Fruit fly (Drosophila melanogaster) whole organism, prepupa: ENCODE data around the gene Prm.

ENCODE experiments used
- CG10631 ChIP-seq: fragments of 200-800 bp; sonication (Bioruptor generic); optimal IDR thresholded peaks from 2 replicates; lab custom pipeline; 2016; ENCODE audit warnings: missing biosample characterization, missing genetic modification characterization
- CG10669 ChIP-seq: fragments of 200-800 bp; sonication (Bioruptor generic); optimal IDR thresholded peaks from 3 replicates; lab custom pipeline; 2018; ENCODE audit warnings: missing biosample characterization, mild to moderate bottlenecking, missing genetic modification characterization, moderate library complexity
- CG11902 ChIP-seq: fragments of 200-800 bp; sonication (Bioruptor generic); optimal IDR thresholded peaks from 3 replicates; lab custom pipeline; 2016; ENCODE audit warnings: missing biosample characterization, missing genetic modification characterization
- CG15336 ChIP-seq: fragments of 200-800 bp; sonication (Bioruptor generic); IDR thresholded peaks from 2 replicates; pipeline ENCODE4 v1.3.6; 2022; ENCODE audit warnings: missing biosample characterization, missing genetic modification characterization
- CG16779 ChIP-seq: fragments of 200-800 bp; sonication (Bioruptor generic); optimal IDR thresholded peaks from 3 replicates; lab custom pipeline; 2017; ENCODE audit warnings: missing biosample characterization, mild to moderate bottlenecking, missing genetic modification characterization
- CG3032 ChIP-seq: fragments of 200-800 bp; optimal IDR thresholded peaks from 2 replicates; lab custom pipeline; 2019; ENCODE audit warnings: missing biosample characterization, mild to moderate bottlenecking, missing genetic modification characterization, moderate library complexity
- CG31627 ChIP-seq: fragments of 200-800 bp; sonication (Bioruptor generic); optimal IDR thresholded peaks from 3 replicates; lab custom pipeline; 2016; ENCODE audit warnings: missing biosample characterization, missing genetic modification characterization
- CG32006 ChIP-seq: fragments of 200-800 bp; sonication (Bioruptor generic); optimal IDR thresholded peaks from 3 replicates; lab custom pipeline; 2017; ENCODE audit warnings: missing biosample characterization, mild to moderate bottlenecking, missing genetic modification characterization
- CG34406 ChIP-seq: fragments of 200-800 bp; sonication (Bioruptor generic); optimal IDR thresholded peaks from 3 replicates; lab custom pipeline; 2016; ENCODE audit warnings: missing biosample characterization, missing genetic modification characterization
- CG6163 ChIP-seq: fragments of 200-800 bp; sonication (Bioruptor generic); IDR thresholded peaks from 3 replicates; pipeline ENCODE4 v1.3.6; 2022; ENCODE audit warnings: missing biosample characterization, missing genetic modification characterization
- CG6276 ChIP-seq: fragments of 200-800 bp; sonication (Bioruptor generic); optimal IDR thresholded peaks from 2 replicates; lab custom pipeline; 2017; ENCODE audit warnings: missing biosample characterization, mild to moderate bottlenecking, missing genetic modification characterization
- CG6792 ChIP-seq: fragments of 200-800 bp; sonication (Bioruptor generic); optimal IDR thresholded peaks from 3 replicates; lab custom pipeline; 2016; ENCODE audit warnings: missing biosample characterization, missing genetic modification characterization
- CG7368 ChIP-seq: fragments of 200-800 bp; sonication (Bioruptor generic); optimal IDR thresholded peaks from 3 replicates; lab custom pipeline; 2016; ENCODE audit warnings: missing biosample characterization, missing genetic modification characterization
- CG8119 ChIP-seq: fragments of 200-800 bp; sonication (Bioruptor generic); IDR thresholded peaks from 3 replicates; pipeline ENCODE4 v1.3.6; 2022; ENCODE audit warnings: missing biosample characterization, missing genetic modification characterization
- CG8319 ChIP-seq: fragments of 200-800 bp; sonication (Bioruptor generic); optimal IDR thresholded peaks from 3 replicates; lab custom pipeline; 2016; ENCODE audit warnings: missing biosample characterization, missing genetic modification characterization
- CG8632 ChIP-seq: fragments of 200-800 bp; sonication (Bioruptor generic); optimal IDR thresholded peaks from 3 replicates; lab custom pipeline; 2016; ENCODE audit warnings: missing biosample characterization, missing genetic modification characterization
- CG9139 ChIP-seq: fragments of 200-800 bp; sonication (Bioruptor generic); optimal IDR thresholded peaks from 3 replicates; lab custom pipeline; 2017; ENCODE audit warnings: missing biosample characterization, mild to moderate bottlenecking, missing genetic modification characterization
- Eip75B ChIP-seq: fragments of 200-800 bp; sonication (Bioruptor generic); optimal IDR thresholded peaks from 3 replicates; lab custom pipeline; 2016; ENCODE audit warnings: missing biosample characterization, missing genetic modification characterization
- Eip78C ChIP-seq: fragments of 200-800 bp; sonication (Bioruptor generic); peaks from one replicate; lab custom pipeline; 2016; ENCODE audit warnings: missing biosample characterization, missing genetic modification characterization
- Eip93F ChIP-seq: fragments of 200-800 bp; sonication (Bioruptor generic); optimal IDR thresholded peaks from 2 replicates; lab custom pipeline; 2016; ENCODE audit warnings: missing biosample characterization, mild to moderate bottlenecking, missing genetic modification characterization
- Ets21C ChIP-seq: fragments of 200-800 bp; sonication (Bioruptor generic); optimal IDR thresholded peaks from 3 replicates; lab custom pipeline; 2016; ENCODE audit warnings: missing biosample characterization, missing genetic modification characterization
- Ets96B ChIP-seq: fragments of 200-800 bp; optimal IDR thresholded peaks from 2 replicates; lab custom pipeline; 2019; ENCODE audit warnings: missing biosample characterization, mild to moderate bottlenecking, missing genetic modification characterization, moderate library complexity
- Hr38 ChIP-seq: sonication (Bioruptor generic); optimal IDR thresholded peaks from 2 replicates; lab custom pipeline; 2016; ENCODE audit warnings: missing biosample characterization, missing genetic modification characterization
- Hr4 ChIP-seq: fragments of 200-800 bp; sonication (Bioruptor generic); optimal IDR thresholded peaks from 3 replicates; lab custom pipeline; 2016; ENCODE audit warnings: missing biosample characterization, missing genetic modification characterization
- Met ChIP-seq: fragments of 200-800 bp; sonication (Bioruptor generic); optimal IDR thresholded peaks from 3 replicates; lab custom pipeline; 2016; ENCODE audit warnings: missing biosample characterization, missing genetic modification characterization
- OdsH ChIP-seq: fragments of 200-800 bp; sonication (Bioruptor generic); optimal IDR thresholded peaks from 3 replicates; lab custom pipeline; 2016; ENCODE audit warnings: missing biosample characterization, missing genetic modification characterization
- Smox ChIP-seq: fragments of 200-800 bp; sonication (Bioruptor generic); optimal IDR thresholded peaks from 3 replicates; lab custom pipeline; 2016; ENCODE audit warnings: missing biosample characterization, missing genetic modification characterization
- Sox102F ChIP-seq: fragments of 200-800 bp; sonication (Bioruptor generic); optimal IDR thresholded peaks from 2 replicates; lab custom pipeline; 2016; ENCODE audit warnings: missing biosample characterization, mild to moderate bottlenecking, missing genetic modification characterization
- Sox15 ChIP-seq: fragments of 200-800 bp; sonication (Bioruptor generic); optimal IDR thresholded peaks from 3 replicates; lab custom pipeline; 2016; ENCODE audit warnings: missing biosample characterization, missing genetic modification characterization
- achi ChIP-seq: fragments of 200-800 bp; sonication (Bioruptor generic); optimal IDR thresholded peaks from 3 replicates; lab custom pipeline; 2016; ENCODE audit warnings: missing biosample characterization, missing genetic modification characterization
- acj6 ChIP-seq: fragments of 200-800 bp; sonication (Bioruptor generic); optimal IDR thresholded peaks from 3 replicates; lab custom pipeline; 2016; ENCODE audit warnings: missing biosample characterization, missing genetic modification characterization
- cyc ChIP-seq: fragments of 200-800 bp; sonication (Bioruptor generic); optimal IDR thresholded peaks from 3 replicates; lab custom pipeline; 2016; ENCODE audit warnings: missing biosample characterization, missing genetic modification characterization
- dac ChIP-seq: fragments of 200-800 bp; sonication (Bioruptor generic); optimal IDR thresholded peaks from 2 replicates; lab custom pipeline; 2017; ENCODE audit warnings: missing biosample characterization, mild to moderate bottlenecking, missing genetic modification characterization
- dsx ChIP-seq: fragments of 200-800 bp; optimal IDR thresholded peaks from 3 replicates; lab custom pipeline; 2019; ENCODE audit warnings: missing biosample characterization, mild to moderate bottlenecking, missing genetic modification characterization, moderate library complexity; ENCODE audit not compliant: poor library complexity, severe bottlenecking
- esn ChIP-seq: fragments of 200-800 bp; sonication (Bioruptor generic); optimal IDR thresholded peaks from 2 replicates; lab custom pipeline; 2016; ENCODE audit warnings: missing biosample characterization, mild to moderate bottlenecking, missing genetic modification characterization, moderate library complexity
- fd85E ChIP-seq: fragments of 200-800 bp; sonication (Bioruptor generic); optimal IDR thresholded peaks from 3 replicates; lab custom pipeline; 2016; ENCODE audit warnings: missing biosample characterization, missing genetic modification characterization
- lz ChIP-seq: fragments of 200-800 bp; sonication (Bioruptor generic); optimal IDR thresholded peaks from 3 replicates; lab custom pipeline; 2016; ENCODE audit warnings: missing biosample characterization, missing genetic modification characterization
- net ChIP-seq: fragments of 200-800 bp; sonication (Bioruptor generic); optimal IDR thresholded peaks from 3 replicates; lab custom pipeline; 2016; ENCODE audit warnings: missing biosample characterization, missing genetic modification characterization
- pdm3 ChIP-seq: fragments of 200-800 bp; sonication (Bioruptor generic); optimal IDR thresholded peaks from 3 replicates; lab custom pipeline; 2016; ENCODE audit warnings: missing biosample characterization, missing genetic modification characterization
- spab ChIP-seq: fragments of 200-800 bp; sonication (Bioruptor generic); optimal IDR thresholded peaks from 2 replicates; lab custom pipeline; 2017; ENCODE audit warnings: missing biosample characterization, mild to moderate bottlenecking, missing genetic modification characterization, missing genetic modification reagents
- ss ChIP-seq, 2 experiments: fragments of 200-800 bp; sonication (Bioruptor generic); optimal IDR thresholded peaks; 2 replicates in 1 of 2; 3 replicates in 1 of 2; lab custom pipeline; 2017 to 2018; ENCODE audit warnings: mild to moderate bottlenecking in 2 of 2, missing biosample characterization in 2 of 2, missing genetic modification characterization in 2 of 2, moderate library complexity in 1 of 2
- svp ChIP-seq: fragments of 200-800 bp; sonication (Bioruptor generic); peaks from one replicate; lab custom pipeline; 2016; ENCODE audit warnings: missing biosample characterization, missing genetic modification characterization
- topi ChIP-seq: fragments of 200-800 bp; sonication (Bioruptor generic); optimal IDR thresholded peaks from 3 replicates; lab custom pipeline; 2016; ENCODE audit warnings: missing biosample characterization, missing genetic modification characterization

The Prm gene

DNA sequence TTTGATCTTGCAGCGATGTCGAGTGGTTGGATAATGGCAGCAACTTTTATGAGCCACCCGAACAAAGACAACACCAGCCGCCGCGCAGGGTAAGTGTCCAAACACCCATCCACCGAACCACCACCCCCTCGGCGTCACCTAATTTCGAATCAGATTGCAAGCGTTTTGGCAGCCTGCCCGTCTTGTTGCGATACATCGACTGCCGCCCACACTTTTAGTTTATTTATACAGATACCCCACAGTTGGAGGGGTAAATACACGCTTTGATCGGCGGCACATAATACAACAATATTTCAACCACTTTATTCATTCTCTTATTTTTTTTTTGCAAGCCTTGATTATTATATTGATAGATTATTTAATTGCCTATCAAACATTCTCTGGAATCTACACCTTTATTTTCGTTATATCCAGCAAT is 17.9 kb upstream of the Prm start (continued):
- peak; percentile 42 for TF ChIP-seq lz (GFP tag; lab: Kevin White, UChicago)
- TF ChIP-seq CG3032 (tag; lab: Kevin White, UChicago): no peak
- TF ChIP-seq cyc (GFP tag; lab: Kevin White, UChicago): peak; percentile 27
- TF ChIP-seq dsx (GFP tag; lab: Kevin White, UChicago): no peak
- peak; percentile 59 for TF ChIP-seq CG34406 (GFP tag; lab: Kevin White, UChicago)
- TF ChIP-seq Eip78C: no peak
- no peak for TF ChIP-seq CG10669 (GFP tag; lab: Kevin White, UChicago)
- peak; percentile 61 for TF ChIP-seq Smox (GFP tag; lab: Kevin White, UChicago)
- peak; percentile 48 for TF ChIP-seq CG32006 (GFP tag; lab: Kevin White, UChicago)
- peak; percentile 58 for TF ChIP-seq achi (GFP tag; lab: Kevin White, UChicago)
- no peak for TF ChIP-seq Ets21C (GFP tag; lab: Kevin White, UChicago)
- TF ChIP-seq CG31627 (GFP tag; lab: Kevin White, UChicago): peak; percentile 62
- TF ChIP-seq fd85E: no peak
- peak; percentile 28 for TF ChIP-seq net (GFP tag; lab: Kevin White, UChicago)
- TF ChIP-seq OdsH (GFP tag; lab: Kevin White, UChicago): peak; percentile 48
- TF ChIP-seq CG10631 (GFP tag; lab: Kevin White, UChicago): no peak
- TF ChIP-seq Hr38: no peak
- TF ChIP-seq svp (GFP tag; lab: Kevin White, UChicago): no peak

DNA sequence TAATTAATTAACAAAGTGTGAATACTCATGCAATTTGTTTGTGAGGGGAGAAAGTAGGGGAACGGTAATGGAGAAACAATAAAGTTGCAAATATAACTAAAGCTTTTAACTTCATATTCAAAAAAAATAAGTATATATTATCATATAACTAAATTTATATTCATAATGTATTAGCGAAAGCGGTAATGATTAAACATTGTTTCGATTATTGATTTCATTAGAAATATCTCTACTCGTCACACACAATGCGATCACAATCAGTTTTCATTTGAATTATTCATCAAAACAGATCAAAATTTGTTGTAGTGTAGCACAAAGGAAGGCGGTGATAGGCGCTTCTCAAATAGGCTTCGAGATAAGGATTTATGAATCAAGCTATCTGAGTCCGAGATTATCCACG is 10.6 kb upstream of the Prm start, which contains the start of gene CG6576:
Gene CG6576, plus strand, starts transcription at position 301 of the 400 bp plus-strand sequence.
- TF ChIP-seq Sox102F (GFP tag; lab: Kevin White, UChicago) (no peak), svp (GFP tag; lab: Kevin White, UChicago) (peak; percentile 35)
- TF ChIP-seq, all 60 proteins: peak for 1

DNA sequence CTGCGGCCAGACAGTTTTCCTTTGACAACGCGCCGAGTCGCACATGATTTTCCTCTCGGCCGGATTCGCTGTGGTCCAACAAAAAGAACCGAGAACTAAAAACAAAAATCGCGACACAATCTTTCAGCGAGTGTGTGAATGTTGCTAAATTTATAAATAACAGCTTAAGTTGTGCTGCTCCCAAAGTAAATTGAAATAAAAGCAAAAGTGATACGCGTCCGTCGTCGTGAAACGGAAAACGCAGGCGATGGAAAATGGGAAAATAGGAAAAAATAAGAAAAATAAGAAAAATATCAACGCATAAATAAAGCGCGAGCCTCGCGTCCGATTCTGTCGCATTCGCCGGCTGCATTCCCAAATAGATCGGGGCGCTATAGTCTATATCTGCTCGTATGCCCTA is 8.5 kb upstream of the Prm start, which contains the start of gene Fhos:
Gene Fhos, plus strand, starts transcription at position 28 of the 400 bp plus-strand sequence.
- TF ChIP-seq CG16779: peak; percentile 13
- TF ChIP-seq pdm3: no peak
- TF ChIP-seq CG6276: peak; percentile 29
- TF ChIP-seq CG15336 (GFP tag; lab: Robert Waterston, UW): peak; percentile 59
- peak; percentile 49; the same call in 1 of the 3 replicates for TF ChIP-seq CG8119 (GFP tag; lab: Robert Waterston, UW)
- peak; percentile 50 for TF ChIP-seq Eip78C
- no peak for TF ChIP-seq CG34406 (GFP tag; lab: Kevin White, UChicago)
- TF ChIP-seq lz (GFP tag; lab: Kevin White, UChicago): no peak
- 0 out of 3 replicates have a peak, but pooled peaks have one; percentile 9 for TF ChIP-seq CG6163 (GFP tag; lab: Robert Waterston, UW)

DNA sequence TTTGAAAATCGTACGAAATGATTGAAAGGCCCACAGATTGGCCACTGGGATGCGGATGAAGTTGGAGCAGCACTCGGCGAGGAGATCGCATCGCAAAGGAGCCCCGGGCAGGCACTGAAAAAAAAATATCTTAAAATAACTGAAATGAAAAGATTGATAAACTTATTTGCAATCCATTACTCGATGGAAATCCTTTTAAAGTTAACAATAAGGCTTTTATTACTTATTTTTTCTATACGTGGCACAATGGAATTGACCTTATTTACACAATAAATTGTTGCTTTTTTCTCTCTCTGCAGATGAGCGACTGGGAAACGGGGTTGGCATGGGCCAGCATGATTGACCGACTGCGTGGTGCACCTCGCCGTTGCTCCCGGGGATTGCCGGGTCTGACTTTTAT is 6.2 kb upstream of the Prm start:
- no peak for TF ChIP-seq CG11902 (GFP tag; lab: Kevin White, UChicago)
- no peak for TF ChIP-seq dsx (GFP tag; lab: Kevin White, UChicago)
- no peak for TF ChIP-seq CG10669 (GFP tag; lab: Kevin White, UChicago)
- peak; percentile 9 for TF ChIP-seq pdm3
- no peak for TF ChIP-seq svp (GFP tag; lab: Kevin White, UChicago)
- no peak for TF ChIP-seq fd85E
- TF ChIP-seq CG8632 (GFP tag; lab: Kevin White, UChicago): no peak
- peak; percentile 57 for TF ChIP-seq Hr4 (GFP tag; lab: Kevin White, UChicago)
- TF ChIP-seq CG9139 (GFP tag; lab: Kevin White, UChicago): no peak
- TF ChIP-seq ss (GFP tag; optimal IDR thresholded peaks at IDR 0.05; lab: Kevin White, UChicago): no peak
- TF ChIP-seq CG6792 (GFP tag; lab: Kevin White, UChicago): no peak
- TF ChIP-seq CG3032 (tag; lab: Kevin White, UChicago): no peak
- peak; percentile 57 for TF ChIP-seq Eip78C
- peak; percentile 81 for TF ChIP-seq CG15336 (GFP tag; lab: Robert Waterston, UW)
- TF ChIP-seq topi (GFP tag; lab: Kevin White, UChicago): no peak
- TF ChIP-seq acj6: no peak
- no peak for TF ChIP-seq Met
- no peak for TF ChIP-seq CG8319 (GFP tag; lab: Kevin White, UChicago)
- no peak for TF ChIP-seq Eip75B (GFP tag; lab: Kevin White, UChicago)
- peak; percentile 38 for TF ChIP-seq dac (GFP tag; lab: Kevin White, UChicago)
- no peak for TF ChIP-seq spab
- TF ChIP-seq OdsH (GFP tag; lab: Kevin White, UChicago): peak; percentile 21
- TF ChIP-seq Hr38: no peak
- no peak for TF ChIP-seq Ets96B
- no peak for TF ChIP-seq CG34406 (GFP tag; lab: Kevin White, UChicago)
- TF ChIP-seq CG32006 (GFP tag; lab: Kevin White, UChicago): peak; percentile 70
- TF ChIP-seq achi (GFP tag; lab: Kevin White, UChicago): peak; percentile 18
- TF ChIP-seq CG7368: no peak
- TF ChIP-seq Sox15 (GFP tag; lab: Kevin White, UChicago): peak; percentile 4
- TF ChIP-seq CG6276: peak; percentile 71
- peak; percentile 70 for TF ChIP-seq CG6163 (GFP tag; lab: Robert Waterston, UW)
- no peak for TF ChIP-seq esn (GFP tag; lab: Kevin White, UChicago)
- no peak for TF ChIP-seq Eip93F (GFP tag; lab: Kevin White, UChicago)
